Fruit fly (Drosophila melanogaster) whole organism, embryonic: ENCODE measurements around the gene CG3036.

Experiments used
- Atf-2 ChIP-seq: fragments of 200-800 bp; sonication (Bioruptor generic); optimal IDR thresholded peaks from 2 replicates; lab custom pipeline; 2016; ENCODE audit warnings: missing biosample characterization, missing genetic modification characterization
- CG10209 ChIP-seq: fragments of 200-800 bp; sonication (Bioruptor generic); optimal IDR thresholded peaks from 3 replicates; lab custom pipeline; 2017; ENCODE audit warnings: missing biosample characterization, mild to moderate bottlenecking, missing genetic modification characterization, missing genetic modification reagents
- CG11093 ChIP-seq: fragments of 200-800 bp; sonication (Bioruptor generic); IDR thresholded peaks from 3 replicates; pipeline ENCODE4 v1.3.6; 2022; ENCODE audit warnings: missing biosample characterization, missing genetic modification characterization
- CG11560 ChIP-seq: fragments of 200-800 bp; sonication (Bioruptor generic); IDR thresholded peaks from 3 replicates; pipeline ENCODE4 v1.3.6; 2022; ENCODE audit warnings: missing biosample characterization, missing genetic modification characterization
- CG12299 ChIP-seq: fragments of 200-800 bp; sonication (Bioruptor generic); optimal IDR thresholded peaks from 2 replicates; lab custom pipeline; 2018; ENCODE audit warnings: missing biosample characterization, mild to moderate bottlenecking, missing genetic modification characterization
- CG15601 ChIP-seq: fragments of 200-800 bp; sonication (Bioruptor generic); optimal IDR thresholded peaks from 3 replicates; lab custom pipeline; 2019; ENCODE audit warnings: missing biosample characterization, mild to moderate bottlenecking, missing genetic modification characterization, moderate library complexity
- CG1603 ChIP-seq: fragments of 200-800 bp; sonication (Bioruptor generic); optimal IDR thresholded peaks from 2 replicates; lab custom pipeline; 2019; ENCODE audit warnings: missing biosample characterization, mild to moderate bottlenecking, missing genetic modification characterization, moderate library complexity
- CG2678 ChIP-seq: fragments of 200-800 bp; sonication (Bioruptor generic); optimal IDR thresholded peaks from 3 replicates; lab custom pipeline; 2019; ENCODE audit warnings: missing biosample characterization, mild to moderate bottlenecking, missing genetic modification characterization, moderate library complexity
- CG2712 ChIP-seq: fragments of 200-800 bp; optimal IDR thresholded peaks from 3 replicates; lab custom pipeline; 2019; ENCODE audit warnings: missing biosample characterization, mild to moderate bottlenecking, missing genetic modification characterization, moderate library complexity
- CG4360 ChIP-seq: fragments of 200-800 bp; sonication (Bioruptor generic); IDR thresholded peaks from 2 replicates; pipeline ENCODE4 v1.3.6; 2022; ENCODE audit warnings: missing biosample characterization, missing genetic modification characterization
- CG4404 ChIP-seq: fragments of 200-800 bp; sonication (Bioruptor generic); IDR thresholded peaks from 2 replicates; pipeline ENCODE4 v1.3.6; 2022; ENCODE audit warnings: missing biosample characterization, missing genetic modification characterization
- CG4617 ChIP-seq: fragments of 200-800 bp; sonication (Bioruptor generic); optimal IDR thresholded peaks from 3 replicates; lab custom pipeline; 2016; ENCODE audit warnings: missing biosample characterization, missing genetic modification characterization, borderline replicate concordance
- CG4730 ChIP-seq: fragments of 200-800 bp; sonication (Bioruptor generic); IDR thresholded peaks from 2 replicates; pipeline ENCODE4 v1.3.6; 2022; ENCODE audit warnings: missing biosample characterization, missing genetic modification characterization
- CG5245 ChIP-seq: fragments of 200-800 bp; sonication (Bioruptor generic); optimal IDR thresholded peaks from 3 replicates; lab custom pipeline; 2016; ENCODE audit warnings: missing biosample characterization, missing genetic modification characterization
- CG5953 ChIP-seq: fragments of 200-800 bp; sonication (Bioruptor generic); IDR thresholded peaks from 2 replicates; pipeline ENCODE4 v1.3.6; 2022; ENCODE audit warnings: missing biosample characterization, missing genetic modification characterization
- CG6791 ChIP-seq: fragments of 200-800 bp; sonication (Bioruptor generic); IDR thresholded peaks from 3 replicates; pipeline ENCODE4 v1.3.6; 2022; ENCODE audit warnings: missing biosample characterization, missing genetic modification characterization; ENCODE audit not compliant: partially characterized antibody
- CrebB ChIP-seq: fragments of 200-800 bp; sonication (Bioruptor generic); optimal IDR thresholded peaks from 3 replicates; lab custom pipeline; 2018; ENCODE audit warnings: missing biosample characterization, mild to moderate bottlenecking, missing genetic modification characterization
- D19B ChIP-seq: fragments of 200-800 bp; sonication (Bioruptor generic); optimal IDR thresholded peaks from 2 replicates; lab custom pipeline; 2017; ENCODE audit warnings: missing biosample characterization, mild to moderate bottlenecking, missing genetic modification characterization
- Elba2 ChIP-seq: fragments of 200-800 bp; sonication (Bioruptor generic); optimal IDR thresholded peaks from 3 replicates; lab custom pipeline; 2016; ENCODE audit warnings: missing biosample characterization, missing genetic modification characterization
- H2.0 ChIP-seq: fragments of 200-800 bp; sonication (Bioruptor generic); IDR thresholded peaks from 2 replicates; pipeline ENCODE4 v1.3.6; 2022; ENCODE audit warnings: missing biosample characterization, missing genetic modification characterization
- MBD-R2 ChIP-seq: fragments of 200-800 bp; sonication (Bioruptor generic); IDR thresholded peaks from 2 replicates; pipeline ENCODE4 v1.3.6; 2022; ENCODE audit warnings: missing biosample characterization, missing genetic modification characterization
- NC2β ChIP-seq: fragments of 200-800 bp; sonication (Bioruptor generic); optimal IDR thresholded peaks from 2 replicates; lab custom pipeline; 2016; ENCODE audit warnings: missing biosample characterization, missing genetic modification characterization
- NK7.1 ChIP-seq: fragments of 200-800 bp; sonication (Bioruptor generic); optimal IDR thresholded peaks from 3 replicates; lab custom pipeline; 2016; ENCODE audit warnings: missing biosample characterization, missing genetic modification characterization
- Nf-YB ChIP-seq: fragments of 200-800 bp; sonication (Bioruptor generic); optimal IDR thresholded peaks from 3 replicates; lab custom pipeline; 2019; ENCODE audit warnings: missing biosample characterization, mild to moderate bottlenecking, missing genetic modification characterization, moderate library complexity
- Sin3A ChIP-seq: fragments of >200 bp; optimal IDR thresholded peaks from 2 replicates; lab custom pipeline; 2018
- Sry-β ChIP-seq: fragments of 200-800 bp; sonication (Bioruptor generic); optimal IDR thresholded peaks from 2 replicates; lab custom pipeline; 2018; ENCODE audit warnings: missing biosample characterization, mild to moderate bottlenecking, missing genetic modification characterization, moderate library complexity
- Tbp ChIP-seq: fragments of >200 bp; optimal IDR thresholded peaks from 2 replicates; lab custom pipeline; 2018; ENCODE audit warnings: missing biosample characterization, missing genetic modification characterization
- ab ChIP-seq: fragments of 200-800 bp; sonication (Bioruptor generic); optimal IDR thresholded peaks from 2 replicates; lab custom pipeline; 2016; ENCODE audit warnings: missing biosample characterization, missing genetic modification characterization
- ac ChIP-seq: fragments of 200-800 bp; sonication (Bioruptor generic); optimal IDR thresholded peaks from 3 replicates; lab custom pipeline; 2017; ENCODE audit warnings: missing biosample characterization, mild to moderate bottlenecking, missing genetic modification characterization
- bbx ChIP-seq: fragments of 200-800 bp; sonication (Bioruptor generic); IDR thresholded peaks from 2 replicates; pipeline ENCODE4 v1.3.6; 2022; ENCODE audit warnings: missing biosample characterization, missing genetic modification characterization; ENCODE audit not compliant: partially characterized antibody
- chm ChIP-seq: fragments of 200-800 bp; sonication (Bioruptor generic); IDR thresholded peaks from 2 replicates; pipeline ENCODE4 v1.3.6; 2022; ENCODE audit warnings: missing biosample characterization, missing genetic modification characterization
- da ChIP-seq: fragments of 200-800 bp; sonication (Bioruptor generic); optimal IDR thresholded peaks from 2 replicates; lab custom pipeline; 2016; ENCODE audit warnings: missing biosample characterization, missing genetic modification characterization
- gce ChIP-seq: fragments of 200-800 bp; sonication (Bioruptor generic); IDR thresholded peaks from 3 replicates; pipeline ENCODE4 v1.3.6; 2022; ENCODE audit warnings: missing biosample characterization, missing genetic modification characterization
- gcm ChIP-seq: fragments of 200-800 bp; sonication (Bioruptor generic); optimal IDR thresholded peaks from 2 replicates; lab custom pipeline; 2019; ENCODE audit warnings: missing biosample characterization, mild to moderate bottlenecking, missing genetic modification characterization, moderate library complexity
- gro ChIP-seq: fragments of 200-800 bp; sonication (Bioruptor generic); optimal IDR thresholded peaks from 2 replicates; lab custom pipeline; 2016; ENCODE audit warnings: missing biosample characterization, missing genetic modification characterization
- jing ChIP-seq: fragments of 200-800 bp; sonication (Bioruptor generic); optimal IDR thresholded peaks from 2 replicates; lab custom pipeline; 2018; ENCODE audit warnings: missing biosample characterization, mild to moderate bottlenecking, missing genetic modification characterization
- klu ChIP-seq: fragments of 200-800 bp; sonication (Bioruptor generic); IDR thresholded peaks from 2 replicates; pipeline ENCODE4 v1.3.6; 2022; ENCODE audit warnings: missing biosample characterization, missing genetic modification characterization
- knrl ChIP-seq: fragments of 200-800 bp; sonication (Bioruptor generic); IDR thresholded peaks from 3 replicates; pipeline ENCODE4 v1.3.6; 2022; ENCODE audit warnings: missing biosample characterization, missing genetic modification characterization; ENCODE audit not compliant: partially characterized antibody
- mld ChIP-seq: fragments of 200-800 bp; sonication (Bioruptor generic); IDR thresholded peaks from 3 replicates; pipeline ENCODE4 v1.3.6; 2022; ENCODE audit warnings: missing biosample characterization, missing genetic modification characterization; ENCODE audit not compliant: partially characterized antibody
- oc ChIP-seq: fragments of 200-800 bp; sonication (Bioruptor generic); optimal IDR thresholded peaks from 2 replicates; lab custom pipeline; 2018; ENCODE audit warnings: missing biosample characterization, mild to moderate bottlenecking, missing genetic modification characterization, moderate library complexity
- pfk ChIP-seq: fragments of 200-800 bp; sonication (Bioruptor generic); optimal IDR thresholded peaks from 2 replicates; lab custom pipeline; 2018; ENCODE audit warnings: missing biosample characterization, mild to moderate bottlenecking, missing genetic modification characterization, moderate library complexity
- pita ChIP-seq: fragments of 200-800 bp; sonication (Bioruptor generic); optimal IDR thresholded peaks from 2 replicates; lab custom pipeline; 2017; ENCODE audit warnings: missing biosample characterization, mild to moderate bottlenecking, missing genetic modification characterization
- prd ChIP-seq, 3 experiments: fragments of >200 bp in 2 of 3; fragments of 200-800 bp in 1 of 3; sonication (Bioruptor generic) in 1 of 3; optimal IDR thresholded peaks in 2 of 3; IDR thresholded peaks in 1 of 3; 2 replicates in 2 of 3; 3 replicates in 1 of 3; pipeline versions ENCODE4 v1.3.6 to Lab custom; 2017 to 2022; ENCODE audit warnings: missing biosample characterization in 1 of 3, missing genetic modification characterization in 1 of 3
- psq ChIP-seq: fragments of 200-800 bp; sonication (Bioruptor generic); optimal IDR thresholded peaks from 2 replicates; lab custom pipeline; 2017; ENCODE audit warnings: missing biosample characterization, missing genetic modification characterization
- row ChIP-seq: fragments of 200-800 bp; sonication (Bioruptor generic); IDR thresholded peaks from 3 replicates; pipeline ENCODE4 v1.3.6; 2022; ENCODE audit warnings: missing biosample characterization, missing genetic modification characterization
- slou ChIP-seq: fragments of 200-800 bp; sonication (Bioruptor generic); optimal IDR thresholded peaks from 3 replicates; lab custom pipeline; 2016; ENCODE audit warnings: missing biosample characterization, missing genetic modification characterization
- so ChIP-seq: fragments of 200-800 bp; sonication (Bioruptor generic); IDR thresholded peaks from 3 replicates; pipeline ENCODE4 v1.3.6; 2022; ENCODE audit warnings: missing biosample characterization, missing genetic modification characterization
- stwl ChIP-seq: fragments of 200-800 bp; sonication (Bioruptor generic); optimal IDR thresholded peaks from 3 replicates; lab custom pipeline; 2018; ENCODE audit warnings: missing biosample characterization, mild to moderate bottlenecking, missing genetic modification characterization, moderate library complexity
- trem ChIP-seq: fragments of 200-800 bp; optimal IDR thresholded peaks from 3 replicates; lab custom pipeline; 2019; ENCODE audit warnings: missing biosample characterization, mild to moderate bottlenecking, missing genetic modification characterization, moderate library complexity
- tup ChIP-seq: fragments of 200-800 bp; sonication (Bioruptor generic); optimal IDR thresholded peaks from 2 replicates; lab custom pipeline; 2016; ENCODE audit warnings: missing biosample characterization, mild to moderate bottlenecking, missing genetic modification characterization, moderate library complexity
- z ChIP-seq: fragments of 200-800 bp; sonication (Bioruptor generic); IDR thresholded peaks from 3 replicates; pipeline ENCODE4 v1.3.6; 2022; ENCODE audit warnings: missing biosample characterization, missing genetic modification characterization

The CG3036 gene

DNA sequence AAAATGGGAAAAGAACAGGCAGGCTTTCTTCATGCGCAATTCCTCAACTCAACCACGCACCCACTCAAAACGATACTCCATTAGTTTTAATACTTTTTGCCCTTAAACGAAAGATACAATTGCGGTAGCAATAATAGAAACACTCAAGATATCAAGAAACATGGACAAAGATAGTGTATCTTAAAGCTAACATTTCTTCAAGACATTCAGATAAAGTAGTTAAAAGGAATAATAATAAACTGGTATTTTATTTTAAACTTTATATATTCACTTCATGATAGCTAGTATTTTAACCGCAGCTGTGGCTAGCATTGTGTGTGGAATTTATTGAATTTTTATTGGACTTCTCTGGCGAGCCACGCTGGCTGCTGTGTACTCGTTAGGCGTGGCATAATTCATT lies 35.8 kb upstream of the CG3036 start (continued):
- TF ChIP-seq CG4404 (GFP tag; lab: Robert Waterston, UW) (peak; percentile 40; the same call in 1 of the 2 replicates), knrl (GFP tag; lab: Robert Waterston, UW) (no peak), bbx (GFP tag; lab: Robert Waterston, UW) (no peak), row (GFP tag; lab: Robert Waterston, UW) (peak; percentile 86), klu (no peak), NC2β (GFP tag; lab: Kevin White, UChicago) (no peak), da (GFP tag; lab: Kevin White, UChicago) (no peak), gcm (GFP tag; lab: Kevin White, UChicago) (peak; percentile 67), CG12299 (no peak), NK7.1 (GFP tag; lab: Kevin White, UChicago) (no peak), chm (peak; percentile 67; the same call in 1 of the 2 replicates), Sin3A (lab: Kevin White, UChicago) (no peak), CG6791 (GFP tag; lab: Robert Waterston, UW) (no peak), jing (GFP tag; lab: Kevin White, UChicago) (peak; percentile 24), z (GFP tag; lab: Robert Waterston, UW) (no peak), CG11560 (tag; lab: Robert Waterston, UW) (no peak), CG11093 (GFP tag; lab: Robert Waterston, UW) (no peak), pfk (GFP tag; lab: Kevin White, UChicago) (no peak), MBD-R2 (GFP tag; lab: Robert Waterston, UW) (no peak), CG4617 (GFP tag; lab: Kevin White, UChicago) (no peak), ac (GFP tag; lab: Kevin White, UChicago) (no peak), CG15601 (tag; lab: Kevin White, UChicago) (no peak), CG1603 (peak; percentile 85), Tbp (GFP tag; lab: Kevin White, UChicago) (no peak), pita (no peak), CG4360 (GFP tag; lab: Robert Waterston, UW) (no peak), prd (optimal IDR thresholded peaks at IDR 0.05; lab: Kevin White, UChicago) (no peak), prd (GFP tag; IDR thresholded peaks at IDR 0.05; lab: Robert Waterston, UW) (peak; percentile 64; the same call in 2 of the 3 replicates), trem (tag; lab: Kevin White, UChicago) (peak; percentile 67), Elba2 (GFP tag; lab: Kevin White, UChicago) (no peak), stwl (tag; lab: Kevin White, UChicago) (no peak), oc (peak; percentile 39), CrebB (peak; percentile 37), CG2678 (peak; percentile 84), CG5953 (peak; percentile 43; the same call in 1 of the 2 replicates), D19B (GFP tag; lab: Kevin White, UChicago) (no peak), tup (GFP tag; lab: Kevin White, UChicago) (no peak), H2.0 (GFP tag; lab: Robert Waterston, UW) (peak; percentile 4; the same call in 1 of the 2 replicates), slou (GFP tag; lab: Kevin White, UChicago) (no peak), Atf-2 (GFP tag; lab: Kevin White, UChicago) (no peak), CG2712 (tag; lab: Kevin White, UChicago) (peak; percentile 86), psq (GFP tag; lab: Kevin White, UChicago) (no peak), Sry-β (GFP tag; lab: Kevin White, UChicago) (no peak), CG10209 (GFP tag; lab: Kevin White, UChicago) (peak; percentile 43), gce (GFP tag; lab: Robert Waterston, UW) (0 out of 3 replicates have a peak, but pooled peaks have one; percentile 14), CG4730 (GFP tag; lab: Robert Waterston, UW) (peak; percentile 27; the same call in 1 of the 2 replicates), CG5245 (GFP tag; lab: Kevin White, UChicago) (peak; percentile 15), Nf-YB (GFP tag; lab: Kevin White, UChicago) (no peak), gro (GFP tag; lab: Kevin White, UChicago) (no peak), so (GFP tag; lab: Robert Waterston, UW) (peak; percentile 53; the same call in 1 of the 3 replicates), mld (GFP tag; lab: Robert Waterston, UW) (no peak), ab (GFP tag; lab: Kevin White, UChicago) (no peak)
